Fruit fly (Drosophila melanogaster): ENCODE measurements around the gene Nedd4.
A peak's percentile ranks its signal among the peaks of the same experiment; 100 is the strongest.

Nedd4 gene

dm6 chr3L:17532197-17532596 is 2.3 kb downstream of the Nedd4 start (continued):
- TF ChIP-seq hkb (optimal IDR thresholded peaks at IDR 0.05) (no peak), hkb (GFP tag; IDR thresholded peaks at IDR 0.05) (peak; percentile 42; the same call in 1 of the 2 replicates), repo (GFP tag; optimal IDR thresholded peaks at IDR 0.05) (no peak), CG4707 (GFP tag; optimal IDR thresholded peaks at IDR 0.05) (peak; percentile 22), crol (GFP tag; IDR thresholded peaks at IDR 0.05) (no peak), CG11093 (GFP tag; IDR thresholded peaks at IDR 0.05) (no peak), salm (tag; optimal IDR thresholded peaks at IDR 0.05) (peak; percentile 16), Adf1 (GFP tag; IDR thresholded peaks at IDR 0.05) (no peak), dysf (GFP tag; IDR thresholded peaks at IDR 0.05) (0 out of 3 replicates have a peak, but pooled peaks have one; percentile 36), CG2120 (GFP tag; optimal IDR thresholded peaks at IDR 0.05) (peak; percentile 33), CG11247 (GFP tag; IDR thresholded peaks at IDR 0.05) (0 out of 2 replicates have a peak, but pooled peaks have one; percentile 24), CG4617 (GFP tag; optimal IDR thresholded peaks at IDR 0.05; ENCODE audit: borderline replicate concordance) (no peak), CG15011 (GFP tag; optimal IDR thresholded peaks at IDR 0.05) (peak; percentile 11), hbn (GFP tag; IDR thresholded peaks at IDR 0.05; ENCODE audit: partially characterized antibody) (no peak), org-1 (GFP tag; optimal IDR thresholded peaks at IDR 0.05) (no peak), Trl (optimal IDR thresholded peaks at IDR 0.05) (no peak), Trl (GFP tag; optimal IDR thresholded peaks at IDR 0.05) (peak; percentile 7), az2 (GFP tag; optimal IDR thresholded peaks at IDR 0.05) (peak; percentile 38), CG12391 (tag; optimal IDR thresholded peaks at IDR 0.05) (peak; percentile 60), Sry-β (GFP tag; optimal IDR thresholded peaks at IDR 0.05) (no peak), CG14667 (GFP tag; IDR thresholded peaks at IDR 0.05) (no peak), CG15601 (tag; optimal IDR thresholded peaks at IDR 0.05) (peak; percentile 49), CG1603 (tag; optimal IDR thresholded peaks at IDR 0.05) (no peak), CG10979 (tag; optimal IDR thresholded peaks at IDR 0.05) (peak; percentile 56), odd (GFP tag; optimal IDR thresholded peaks at IDR 0.05) (no peak), D19B (GFP tag; optimal IDR thresholded peaks at IDR 0.05) (no peak), CG34376 (GFP tag; optimal IDR thresholded peaks at IDR 0.05) (no peak), HLH3B (GFP tag; IDR thresholded peaks at IDR 0.05) (0 out of 2 replicates have a peak, but pooled peaks have one; percentile 24), run (tag; optimal IDR thresholded peaks at IDR 0.05) (no peak), dmrt11E (tag; optimal IDR thresholded peaks at IDR 0.05) (peak; percentile 47), Hmr (GFP tag; optimal IDR thresholded peaks at IDR 0.05) (peak; percentile 23), CG15269 (tag; optimal IDR thresholded peaks at IDR 0.05) (peak; percentile 36), kni (GFP tag; optimal IDR thresholded peaks at IDR 0.05) (peak; percentile 5), fd96Cb (tag; optimal IDR thresholded peaks at IDR 0.05) (peak; percentile 19), Camta (GFP tag; optimal IDR thresholded peaks at IDR 0.05) (peak; percentile 11), slp2 (GFP tag; optimal IDR thresholded peaks at IDR 0.05) (no peak), CG12942 (GFP tag; optimal IDR thresholded peaks at IDR 0.05) (no peak), CG1024 (GFP tag; IDR thresholded peaks at IDR 0.05) (0 out of 2 replicates have a peak, but pooled peaks have one; percentile 4), CG3847 (GFP tag; IDR thresholded peaks at IDR 0.05) (0 out of 2 replicates have a peak, but pooled peaks have one; percentile 22), Hr51 (GFP tag; optimal IDR thresholded peaks at IDR 0.05) (peak in 1 of 2 experiments; percentile 32), Ada2b (GFP tag; IDR thresholded peaks at IDR 0.05) (peak; percentile 32; the same call in 1 of the 2 replicates), CG7745 (tag; optimal IDR thresholded peaks at IDR 0.05) (no peak), TFAM (GFP tag; optimal IDR thresholded peaks at IDR 0.05) (no peak), CG1233 (GFP tag; optimal IDR thresholded peaks at IDR 0.05) (peak; percentile 0), CG2712 (tag; optimal IDR thresholded peaks at IDR 0.05) (peak; percentile 58), CG1647 (GFP tag; optimal IDR thresholded peaks at IDR 0.05) (no peak), ATbp (GFP tag; optimal IDR thresholded peaks at IDR 0.05) (peak; percentile 31), CG9609 (GFP tag; optimal IDR thresholded peaks at IDR 0.05) (no peak), Oli (tag; optimal IDR thresholded peaks at IDR 0.05) (peak; percentile 54), rib (GFP tag; IDR thresholded peaks at IDR 0.05) (no peak), CG14710 (tag; optimal IDR thresholded peaks at IDR 0.05) (peak; percentile 41)
